Worm (Caenorhabditis elegans): ENCODE data around the gene ZK1320.2.
A peak's percentile ranks its signal among the peaks of the same experiment; 100 is the strongest.
"Not testable (repeated sequence)": the region's sequence is repeated elsewhere in the genome, so short reads cannot be mapped to it uniquely, and the experiment has no call there.

- peak; percentile 21; the same call in 1 of the 2 replicates for TF ChIP-seq D2030.7 (GFP tag; IDR thresholded peaks at IDR 0.05)
- TF ChIP-seq unc-62 (GFP tag; optimal IDR thresholded peaks at IDR 0.05); F23B12.7 (tag; optimal IDR thresholded peaks at IDR 0.05; ENCODE audit: insufficient read depth); snpc-4 (GFP tag; optimal IDR thresholded peaks at IDR 0.05); snpc-4 (tag; optimal IDR thresholded peaks at IDR 0.05); ceh-100 (GFP tag; IDR thresholded peaks at IDR 0.05); lsy-27 (tag; optimal IDR thresholded peaks at IDR 0.05; ENCODE audit: borderline replicate concordance, insufficient read depth); hmg-20 (GFP tag; IDR thresholded peaks at IDR 0.05); ama-1 (optimal IDR thresholded peaks at IDR 0.05); ama-1 (GFP tag; optimal IDR thresholded peaks at IDR 0.05); tbp1 (GFP tag; optimal IDR thresholded peaks at IDR 0.05); efl-1 (GFP tag; optimal IDR thresholded peaks at IDR 0.05); let-607 (tag; optimal IDR thresholded peaks at IDR 0.05): not testable (repeated sequence)
- TF ChIP-seq aptf-3 (GFP tag; IDR thresholded peaks at IDR 0.05), result 0 out of 2 replicates have a peak, but pooled peaks have one; percentile 22
Observed at ce11 chrII:9633956-9634560, 24.7 kb downstream of the ZK1320.2 start.

All from whole organism, young adult.